Worm (Caenorhabditis elegans) whole organism, L4 larva: ENCODE results near the gene R07E5.11.

Experiments used
- F49E8.2 ChIP-seq: sonication (generic microtip); optimal IDR thresholded peaks from 2 replicates; lab custom pipeline; 2016; ENCODE audit warnings: missing compliant biosample characterization, mild to moderate bottlenecking, missing genetic modification characterization, borderline replicate concordance
- R02D3.7 ChIP-seq: fragments of 150-350 bp; sonication (generic microtip); optimal IDR thresholded peaks from 3 replicates; lab custom pipeline; 2014; ENCODE audit warnings: missing biosample characterization, missing genetic modification characterization
- T20F7.1 ChIP-seq: fragments of 200-800 bp; sonication (Bioruptor generic); optimal IDR thresholded peaks from 2 replicates; lab custom pipeline; 2018; ENCODE audit warnings: mild to moderate bottlenecking, missing genetic modification characterization, missing compliant biosample characterization
- ZK337.2 ChIP-seq: fragments of 200-800 bp; sonication (Bioruptor generic); IDR thresholded peaks from 2 replicates; pipeline ENCODE4 v1.3.6; 2022; ENCODE audit warnings: missing genetic modification reagents, missing genetic modification characterization, missing compliant biosample characterization
- ZK546.5 ChIP-seq, 2 experiments: sonication (generic microtip); optimal IDR thresholded peaks; 2 replicates each; lab custom pipeline; 2017; ENCODE audit warnings: missing biosample characterization in 2 of 2, missing genetic modification characterization in 2 of 2
- aha-1 ChIP-seq: fragments of 150-350 bp; peaks from one replicate; lab custom pipeline; 2014; ENCODE audit warnings: missing biosample characterization, missing genetic modification characterization
- aly-2 ChIP-seq: sonication (generic microtip); optimal IDR thresholded peaks from 2 replicates; lab custom pipeline; 2018; ENCODE audit warnings: missing biosample characterization, missing genetic modification characterization
- ama-1 ChIP-seq: fragments of 150-350 bp; optimal IDR thresholded peaks from 2 replicates; lab custom pipeline; 2014; ENCODE audit warnings: inconsistent platforms, mixed read lengths
- arid-1 ChIP-seq: fragments of 200-800 bp; sonication (Bioruptor generic); conservative IDR thresholded peaks from 2 replicates; pipeline ENCODE4 v1.3.6; 2022; ENCODE audit warnings: missing genetic modification reagents, missing genetic modification characterization, missing compliant biosample characterization
- ceh-32 ChIP-seq: sonication (generic microtip); optimal IDR thresholded peaks from 2 replicates; lab custom pipeline; 2016; ENCODE audit warnings: mild to moderate bottlenecking, missing genetic modification characterization, missing compliant biosample characterization; ENCODE audit not compliant: poor library complexity
- ceh-44 ChIP-seq: fragments of 200-800 bp; sonication (Bioruptor generic); IDR thresholded peaks from 2 replicates; pipeline ENCODE4 v1.3.6; 2022; ENCODE audit warnings: missing genetic modification reagents, missing genetic modification characterization, missing compliant biosample characterization
- ctbp-1 ChIP-seq: fragments of 200-800 bp; sonication (Bioruptor generic); IDR thresholded peaks from 2 replicates; pipeline ENCODE4 v1.3.6; 2022; ENCODE audit warnings: missing genetic modification reagents, missing genetic modification characterization, missing compliant biosample characterization
- daf-12 ChIP-seq: fragments of 150-350 bp; optimal IDR thresholded peaks from 2 replicates; lab custom pipeline; 2014; ENCODE audit warnings: missing biosample characterization, missing genetic modification reagents, missing genetic modification characterization
- daf-16 ChIP-seq, 3 experiments: sonication (generic microtip); optimal IDR thresholded peaks; 2 replicates each; lab custom pipeline; 2016 to 2017; ENCODE audit warnings: missing genetic modification characterization in 3 of 3, missing genetic modification reagents in 3 of 3, mild to moderate bottlenecking in 2 of 3, missing compliant biosample characterization in 2 of 3, missing biosample characterization in 1 of 3, moderate library complexity in 1 of 3
- dmd-6 ChIP-seq: fragments of 200-800 bp; sonication (Bioruptor generic); IDR thresholded peaks from 2 replicates; pipeline ENCODE4 v1.3.6; 2022; ENCODE audit warnings: missing genetic modification reagents, missing genetic modification characterization, missing compliant biosample characterization
- dmd-8 ChIP-seq: fragments of 200-800 bp; sonication (Bioruptor generic); IDR thresholded peaks from 2 replicates; pipeline ENCODE4 v1.3.6; 2022; ENCODE audit warnings: missing genetic modification characterization, missing compliant biosample characterization
- dpl-1 ChIP-seq: fragments of 150-350 bp; optimal IDR thresholded peaks from 2 replicates; lab custom pipeline; 2014; ENCODE audit warnings: missing biosample characterization, missing genetic modification reagents, missing genetic modification characterization
- egl-27 ChIP-seq: sonication (generic microtip); optimal IDR thresholded peaks from 3 replicates; lab custom pipeline; 2017; ENCODE audit warnings: missing biosample characterization, missing genetic modification reagents, missing genetic modification characterization
- hmg-1.1 ChIP-seq: fragments of 200-800 bp; sonication (Bioruptor generic); IDR thresholded peaks from 2 replicates; pipeline ENCODE4 v1.3.6; 2022; ENCODE audit warnings: missing genetic modification reagents, missing genetic modification characterization, missing compliant biosample characterization
- lim-7 ChIP-seq: fragments of 200-800 bp; sonication (Bioruptor generic); IDR thresholded peaks from 2 replicates; pipeline ENCODE4 v1.3.6; 2022; ENCODE audit warnings: missing genetic modification characterization, missing compliant biosample characterization
- lin-1 ChIP-seq: fragments of 200-800 bp; sonication (Bioruptor generic); IDR thresholded peaks from 2 replicates; pipeline ENCODE4 v1.3.6; 2022; ENCODE audit warnings: missing genetic modification reagents, missing genetic modification characterization, missing compliant biosample characterization
- lin-29 ChIP-seq: fragments of 200-800 bp; sonication (Bioruptor generic); IDR thresholded peaks from 2 replicates; pipeline ENCODE4 v1.3.6; 2022; ENCODE audit warnings: missing genetic modification reagents, missing genetic modification characterization, missing compliant biosample characterization
- lin-39 ChIP-seq: fragments of 150-350 bp; optimal IDR thresholded peaks from 2 replicates; lab custom pipeline; 2014; ENCODE audit warnings: missing biosample characterization, missing genetic modification reagents, missing genetic modification characterization
- lir-3 ChIP-seq: sonication (generic microtip); optimal IDR thresholded peaks from 2 replicates; lab custom pipeline; 2016; ENCODE audit warnings: mild to moderate bottlenecking, missing genetic modification characterization, missing compliant biosample characterization
- lsy-2 ChIP-seq, 2 experiments: fragments of 150-350 bp in 1 of 2; sonication (generic microtip) in 1 of 2; optimal IDR thresholded peaks; 2 replicates each; lab custom pipeline; 2014 to 2017; ENCODE audit warnings: missing biosample characterization in 2 of 2, missing genetic modification characterization in 2 of 2
- mdl-1 ChIP-seq, 2 experiments: fragments of 150-350 bp in 1 of 2; sonication (generic microtip) in 1 of 2; optimal IDR thresholded peaks; 2 replicates each; lab custom pipeline; 2014 to 2017; ENCODE audit warnings: missing biosample characterization in 2 of 2, missing genetic modification characterization in 2 of 2
- mes-2 ChIP-seq: sonication (generic microtip); optimal IDR thresholded peaks from 2 replicates; lab custom pipeline; 2016; ENCODE audit warnings: missing genotype, mild to moderate bottlenecking, missing genetic modification characterization, missing compliant biosample characterization; ENCODE audit not compliant: poor library complexity, severe bottlenecking
- nhr-10 ChIP-seq: fragments of 150-350 bp; optimal IDR thresholded peaks from 2 replicates; lab custom pipeline; 2014; ENCODE audit warnings: missing biosample characterization, missing genetic modification characterization
- nhr-237 ChIP-seq: sonication (generic microtip); optimal IDR thresholded peaks from 2 replicates; lab custom pipeline; 2017; ENCODE audit warnings: missing biosample characterization, missing genetic modification characterization
- nhr-28 ChIP-seq: fragments of 150-350 bp; optimal IDR thresholded peaks from 2 replicates; lab custom pipeline; 2014; ENCODE audit warnings: missing biosample characterization, missing genetic modification characterization
- nhr-41 ChIP-seq: fragments of 200-800 bp; sonication (Bioruptor generic); IDR thresholded peaks from 2 replicates; pipeline ENCODE4 v1.3.6; 2022; ENCODE audit warnings: missing genetic modification reagents, missing genetic modification characterization, missing compliant biosample characterization
- nhr-42 ChIP-seq: fragments of 200-800 bp; sonication (Bioruptor generic); IDR thresholded peaks from 2 replicates; pipeline ENCODE4 v1.3.6; 2022; ENCODE audit warnings: missing genetic modification characterization, missing compliant biosample characterization
- nhr-48 ChIP-seq: sonication (generic microtip); optimal IDR thresholded peaks from 2 replicates; lab custom pipeline; 2016; ENCODE audit warnings: mild to moderate bottlenecking, missing genetic modification characterization, missing compliant biosample characterization
- nhr-77 ChIP-seq: fragments of 150-350 bp; optimal IDR thresholded peaks from 2 replicates; lab custom pipeline; 2014; ENCODE audit warnings: missing biosample characterization, missing genetic modification characterization
- rbr-2 ChIP-seq: sonication (generic microtip); optimal IDR thresholded peaks from 2 replicates; lab custom pipeline; 2016; ENCODE audit warnings: missing genotype, missing genetic modification characterization, missing compliant biosample characterization
- spr-1 ChIP-seq: sonication (generic microtip); optimal IDR thresholded peaks from 2 replicates; lab custom pipeline; 2016; ENCODE audit warnings: mild to moderate bottlenecking, missing genetic modification characterization, missing compliant biosample characterization
- tag-97 ChIP-seq: fragments of 200-800 bp; sonication (Bioruptor generic); IDR thresholded peaks from 2 replicates; pipeline ENCODE4 v1.3.6; 2022; ENCODE audit warnings: missing genetic modification characterization, missing compliant biosample characterization
- unc-39 ChIP-seq: sonication (generic microtip); optimal IDR thresholded peaks from 2 replicates; lab custom pipeline; 2017; ENCODE audit warnings: missing biosample characterization, missing genetic modification characterization
- unc-62 ChIP-seq, 3 experiments: fragments of 150-350 bp in 1 of 3; sonication (generic microtip); optimal IDR thresholded peaks in 2 of 3; peaks in 1 of 3; 1 replicate in 1 of 3; 2 replicates in 2 of 3; lab custom pipeline; 2014 to 2017; ENCODE audit warnings: missing biosample characterization in 3 of 3, missing genetic modification characterization in 3 of 3, missing genetic modification reagents in 3 of 3, missing genotype in 1 of 3
- zag-1 ChIP-seq: fragments of 150-350 bp; optimal IDR thresholded peaks from 2 replicates; lab custom pipeline; 2014; ENCODE audit warnings: missing biosample characterization, missing genetic modification characterization
- ztf-11 ChIP-seq: fragments of 150-350 bp; optimal IDR thresholded peaks from 2 replicates; lab custom pipeline; 2014; ENCODE audit warnings: missing biosample characterization, missing genetic modification characterization

Gene R07E5.11

ce11 chrIII:4415135-4415534 lies at the start of gene R07E5.11:
TSS of gene R07E5.11 (minus strand) at chrIII:4415235.
- TF ChIP-seq nhr-28 (tag; lab: Kevin White, UChicago) (no peak), mes-2 (no peak), unc-39 (tag; lab: Kevin White, UChicago) (no peak), T20F7.1 (GFP tag; lab: Kevin White, UChicago) (no peak), ZK546.5 (tag; optimal IDR thresholded peaks at IDR 0.05; lab: Kevin White, UChicago) (no peak), nhr-10 (tag; lab: Kevin White, UChicago) (no peak), lir-3 (no peak), nhr-42 (GFP tag; lab: Robert Waterston, UW) (no peak), tag-97 (no peak), hmg-1.1 (GFP tag; lab: Robert Waterston, UW) (no peak), daf-16 (GFP tag; optimal IDR thresholded peaks at IDR 0.05; lab: Kevin White, UChicago) (no peak), daf-16 (tag; optimal IDR thresholded peaks at IDR 0.05; lab: Kevin White, UChicago) (no peak), egl-27 (tag; lab: Kevin White, UChicago) (no peak), daf-12 (no peak), dmd-8 (no peak), lin-29 (GFP tag; lab: Robert Waterston, UW) (no peak), lin-39 (tag; lab: Kevin White, UChicago) (no peak), dmd-6 (no peak), arid-1 (GFP tag; lab: Robert Waterston, UW) (no peak), nhr-237 (tag; lab: Kevin White, UChicago) (no peak), F49E8.2 (tag; lab: Kevin White, UChicago) (no peak)

ce11 chrIII:4461337-4461736 lies 46.3 kb upstream of the R07E5.11 start:
- TF ChIP-seq aha-1 (tag; lab: Kevin White, UChicago), result peak; percentile 87
- no peak for TF ChIP-seq dpl-1 (GFP tag; lab: Kevin White, UChicago)
- TF ChIP-seq, all 104 proteins: peak for 1

ce11 chrIII:4460242-4460641 lies 45.2 kb upstream of the R07E5.11 start:
- no peak for TF ChIP-seq unc-62 (GFP tag; optimal IDR thresholded peaks at IDR 0.05 in 1 of 2; lab: Kevin White, UChicago)
- TF ChIP-seq unc-62 (tag; optimal IDR thresholded peaks at IDR 0.05; lab: Kevin White, UChicago), result no peak
- no peak for TF ChIP-seq zag-1 (tag; lab: Kevin White, UChicago)
- no peak for TF ChIP-seq lin-1
- no peak for TF ChIP-seq aly-2 (tag; lab: Kevin White, UChicago)
- no peak for TF ChIP-seq tag-97
- no peak for TF ChIP-seq F49E8.2 (tag; lab: Kevin White, UChicago)
- no peak for TF ChIP-seq nhr-77
- no peak for TF ChIP-seq aha-1 (tag; lab: Kevin White, UChicago)
- TF ChIP-seq nhr-41 (GFP tag; lab: Robert Waterston, UW), result no peak
- no peak for TF ChIP-seq ama-1 (lab: Kevin White, UChicago)
- no peak for TF ChIP-seq ZK337.2 (GFP tag; lab: Robert Waterston, UW)
- no peak for TF ChIP-seq spr-1
- no peak for TF ChIP-seq R02D3.7
- no peak for TF ChIP-seq ztf-11 (tag; lab: Kevin White, UChicago)

- TF ChIP-seq aha-1 (tag; lab: Kevin White, UChicago), result peak; percentile 16
- no peak for TF ChIP-seq lim-7 (GFP tag; lab: Robert Waterston, UW)
- TF ChIP-seq ceh-32 (tag; lab: Kevin White, UChicago), result no peak
- no peak for TF ChIP-seq ctbp-1
- no peak for TF ChIP-seq mdl-1 (tag; optimal IDR thresholded peaks at IDR 0.05; lab: Kevin White, UChicago)
- TF ChIP-seq nhr-48 (tag; lab: Kevin White, UChicago), result no peak
- peak in 1 of 2 experiments; percentile 57 for TF ChIP-seq lsy-2 (tag; optimal IDR thresholded peaks at IDR 0.05; lab: Kevin White, UChicago)
- TF ChIP-seq ceh-44, result no peak
- TF ChIP-seq rbr-2 (tag; lab: Kevin White, UChicago), result peak; percentile 24
- TF ChIP-seq, all 104 proteins: peak for 3
These were observed 41.5 kb upstream of the R07E5.11 start for ce11 chrIII:4456579-4456978.
